Worm (Caenorhabditis elegans): ENCODE data around the gene T26E4.4.

Gene T26E4.4

DNA sequence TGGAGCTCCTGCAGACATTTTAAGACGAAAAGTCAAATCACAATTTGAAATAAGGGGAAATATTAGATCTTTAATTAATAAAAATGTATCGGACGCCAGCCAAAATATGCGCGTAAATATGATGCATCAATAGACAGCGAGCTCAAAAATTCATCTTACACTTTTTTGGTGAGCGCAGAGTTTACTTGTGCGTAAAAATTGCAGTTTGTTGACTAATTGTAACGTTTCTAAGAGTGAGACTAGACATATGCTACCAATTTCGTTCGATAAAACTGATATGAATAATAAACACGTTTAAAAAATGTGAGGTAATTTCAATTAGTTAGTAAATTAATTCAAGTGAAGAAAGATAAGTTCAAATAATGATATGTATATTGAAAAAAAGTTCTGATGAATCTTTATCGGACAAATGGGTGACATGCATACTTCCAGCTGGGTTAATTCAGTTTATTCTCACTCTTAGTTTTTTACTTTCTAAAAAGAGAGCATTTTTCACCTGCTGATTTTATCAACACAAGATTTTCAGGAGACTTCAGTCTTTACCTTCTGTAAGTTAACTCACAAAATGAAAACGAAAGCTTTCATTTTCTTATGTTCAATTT is 13.1 kb downstream of the T26E4.4 start, which contains the start of the genes nhr-285 and irld-52:
TSS of gene nhr-285 (minus strand) at position 101 of the 602 bp plus-strand sequence.
TSS of gene irld-52 (plus strand) at position 552 of the 602 bp plus-strand sequence.
- TF ChIP-seq ama-1 (optimal IDR thresholded peaks at IDR 0.05): no peak
- TF ChIP-seq aly-2 (tag; optimal IDR thresholded peaks at IDR 0.05): no peak
- no peak for TF ChIP-seq Y105C5A.15 (GFP tag; IDR thresholded peaks at IDR 0.05)
- no peak for TF ChIP-seq lim-7 (GFP tag; IDR thresholded peaks at IDR 0.05)
- no peak for TF ChIP-seq Y5F2A.4 (GFP tag; optimal IDR thresholded peaks at IDR 0.05)
- TF ChIP-seq nhr-48 (tag; optimal IDR thresholded peaks at IDR 0.05): no peak

DNA sequence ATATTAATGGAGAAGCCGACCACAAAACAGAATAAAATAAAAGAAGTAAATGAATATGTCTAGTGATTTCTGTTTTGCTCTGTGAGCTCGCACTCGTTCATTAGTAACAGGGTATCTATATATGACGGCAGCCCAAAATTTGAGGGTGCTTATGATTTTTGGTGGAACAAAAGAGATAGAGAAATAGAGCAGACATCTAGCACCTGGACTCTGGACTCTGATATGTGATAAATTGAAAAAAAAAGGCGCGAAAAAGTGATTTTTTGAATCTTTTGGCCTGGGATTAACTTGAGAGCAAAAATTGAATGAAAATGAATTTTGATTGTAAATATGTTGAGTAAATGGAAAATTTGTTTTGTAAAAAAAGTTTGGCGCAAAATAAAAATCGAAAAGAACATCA is 15.7 kb downstream of the T26E4.4 start, which contains the start of gene nhr-283:
TSS of gene nhr-283 (minus strand) at position 101 of the 400 bp plus-strand sequence.
- TF ChIP-seq ZK546.5 (tag; optimal IDR thresholded peaks at IDR 0.05) (no peak), unc-39 (tag; optimal IDR thresholded peaks at IDR 0.05) (no peak), mxl-2 (GFP tag; conservative IDR thresholded peaks at IDR 0.05) (no peak), unc-62 (GFP tag; optimal IDR thresholded peaks at IDR 0.05 in 1 of 2) (peak in 1 of 2 experiments; percentile 55), unc-62 (tag; optimal IDR thresholded peaks at IDR 0.05) (no peak), madf-5 (GFP tag; IDR thresholded peaks at IDR 0.05) (no peak)

- no peak for TF ChIP-seq nhr-76 (tag; optimal IDR thresholded peaks at IDR 0.05)
- TF ChIP-seq aly-2 (tag; optimal IDR thresholded peaks at IDR 0.05): no peak
- TF ChIP-seq ces-1 (GFP tag; optimal IDR thresholded peaks at IDR 0.05): no peak
- no peak for TF ChIP-seq dpl-1 (GFP tag; optimal IDR thresholded peaks at IDR 0.05)
- TF ChIP-seq duxl-1 (tag; optimal IDR thresholded peaks at IDR 0.05; ENCODE audit: poor library complexity): no peak
- TF ChIP-seq zip-11 (GFP tag; IDR thresholded peaks at IDR 0.05): no peak
- no peak for TF ChIP-seq F37D6.2 (tag; optimal IDR thresholded peaks at IDR 0.05)
- TF ChIP-seq fkh-10 (GFP tag; optimal IDR thresholded peaks at IDR 0.05): no peak
- no peak for TF ChIP-seq lin-38 (GFP tag; IDR thresholded peaks at IDR 0.05)
- TF ChIP-seq snpc-1.2 (GFP tag; IDR thresholded peaks at IDR 0.05): no peak
- TF ChIP-seq daf-16 (GFP tag; optimal IDR thresholded peaks at IDR 0.05): no peak
- peak; percentile 55 for TF ChIP-seq daf-16 (tag; optimal IDR thresholded peaks at IDR 0.05)
- TF ChIP-seq zfp-3 (GFP tag; conservative IDR thresholded peaks at IDR 0.05): no peak
- peak; percentile 46; the same call in 1 of the 2 replicates for TF ChIP-seq dmd-6 (GFP tag; IDR thresholded peaks at IDR 0.05)
- TF ChIP-seq mdl-1 (tag; optimal IDR thresholded peaks at IDR 0.05): peak; percentile 16 to 53
- no peak for TF ChIP-seq ZK337.2 (GFP tag; IDR thresholded peaks at IDR 0.05)
- no peak for TF ChIP-seq gei-8 (GFP tag; optimal IDR thresholded peaks at IDR 0.05)
- TF ChIP-seq nhr-28 (tag; optimal IDR thresholded peaks at IDR 0.05): peak; percentile 21
- TF ChIP-seq attf-4 (tag; optimal IDR thresholded peaks at IDR 0.05): no peak
- no peak for TF ChIP-seq lin-13 (GFP tag; optimal IDR thresholded peaks at IDR 0.05)
- TF ChIP-seq skn-1 (tag; optimal IDR thresholded peaks at IDR 0.05): no peak
- TF ChIP-seq egl-27 (tag; optimal IDR thresholded peaks at IDR 0.05): no peak
- no peak for TF ChIP-seq nhr-48 (tag; optimal IDR thresholded peaks at IDR 0.05)
- no peak for TF ChIP-seq nhr-237 (tag; optimal IDR thresholded peaks at IDR 0.05)
- peak; percentile 80 for TF ChIP-seq mxl-3 (GFP tag; optimal IDR thresholded peaks at IDR 0.05)
- no peak for TF ChIP-seq egl-43 (GFP tag; IDR thresholded peaks at IDR 0.05)
- TF ChIP-seq nhr-111 (GFP tag; optimal IDR thresholded peaks at IDR 0.05): no peak
- no peak for TF ChIP-seq ceh-32 (tag; optimal IDR thresholded peaks at IDR 0.05; ENCODE audit: poor library complexity)
- TF ChIP-seq Y5F2A.4 (GFP tag; optimal IDR thresholded peaks at IDR 0.05): no peak
Observed at ce11 chrV:15773941-15774340, 18.4 kb downstream of the T26E4.4 start.
